Worm (Caenorhabditis elegans) whole organism, L4/young adult: ENCODE data around the gene afmd-1.
"Not testable (repeated sequence)": the region's sequence is repeated elsewhere in the genome, so short reads cannot be mapped to it uniquely, and the experiment has no call there.

Source experiments
- W03F9.2 ChIP-seq: fragments of 150-350 bp; optimal IDR thresholded peaks from 2 replicates; lab custom pipeline; 2014; ENCODE audit warnings: missing biosample characterization, missing genetic modification characterization
- dao-5 ChIP-seq: sonication (generic microtip); optimal IDR thresholded peaks from 2 replicates; lab custom pipeline; 2016; ENCODE audit warnings: missing genotype, missing genetic modification characterization, moderate library complexity, missing compliant biosample characterization
- him-1 ChIP-seq: sonication (generic microtip); optimal IDR thresholded peaks from 2 replicates; lab custom pipeline; 2016; ENCODE audit warnings: missing genotype, missing genetic modification reagents, missing genetic modification characterization, missing compliant biosample characterization

afmd-1 gene

DNA sequence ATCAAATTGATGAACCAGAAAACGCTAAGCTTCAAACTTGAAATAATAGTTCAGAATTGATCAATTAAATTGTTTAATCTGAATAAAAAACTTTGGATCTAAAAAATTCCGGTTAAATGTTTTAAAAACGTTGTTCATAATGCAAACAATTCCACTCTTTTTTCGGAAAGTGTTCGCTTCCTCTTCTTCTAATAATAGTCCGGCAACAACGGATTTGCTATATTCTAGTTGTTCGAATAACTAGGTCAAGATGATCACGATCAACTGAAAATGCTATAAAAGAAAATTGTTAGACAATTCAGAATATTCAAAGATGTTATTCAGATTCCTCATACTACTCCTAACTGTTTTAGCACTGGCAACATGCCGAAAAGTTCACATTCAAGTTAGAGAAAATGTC, 13.1 kb upstream of the afmd-1 start, which contains the start of gene D2024.4:
Gene D2024.4 (plus strand): TSS at position 301 of the 400 bp plus-strand sequence.
- TF ChIP-seq W03F9.2 (tag; lab: Kevin White, UChicago): no peak
- no peak for TF ChIP-seq dao-5 (tag; lab: Kevin White, UChicago)
- TF ChIP-seq him-1: no peak

DNA sequence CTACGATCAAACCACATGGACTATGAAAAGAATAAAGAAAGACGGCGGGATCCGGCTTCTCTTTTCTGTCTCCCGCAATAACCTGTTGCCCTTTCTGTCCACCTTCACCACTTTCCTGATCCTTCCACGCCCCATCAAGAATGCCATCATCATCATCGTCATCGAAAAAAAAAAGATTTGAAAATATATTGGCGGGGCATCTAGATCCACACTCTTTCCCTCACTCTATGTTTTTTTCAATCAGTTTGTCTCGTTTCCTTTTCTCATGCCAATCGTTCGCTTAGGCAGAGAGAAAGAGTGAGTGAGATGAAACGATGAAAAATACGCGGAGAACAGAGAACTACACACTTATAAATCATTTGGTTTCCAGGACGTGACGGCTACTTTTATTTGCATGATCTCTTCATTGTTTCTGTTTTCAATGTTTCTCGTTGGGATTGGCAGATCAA, 10.4 kb upstream of the afmd-1 start:
- TF ChIP-seq him-1 (no peak), W03F9.2 (tag; lab: Kevin White, UChicago) (no peak), dao-5 (tag; lab: Kevin White, UChicago) (no peak)

DNA sequence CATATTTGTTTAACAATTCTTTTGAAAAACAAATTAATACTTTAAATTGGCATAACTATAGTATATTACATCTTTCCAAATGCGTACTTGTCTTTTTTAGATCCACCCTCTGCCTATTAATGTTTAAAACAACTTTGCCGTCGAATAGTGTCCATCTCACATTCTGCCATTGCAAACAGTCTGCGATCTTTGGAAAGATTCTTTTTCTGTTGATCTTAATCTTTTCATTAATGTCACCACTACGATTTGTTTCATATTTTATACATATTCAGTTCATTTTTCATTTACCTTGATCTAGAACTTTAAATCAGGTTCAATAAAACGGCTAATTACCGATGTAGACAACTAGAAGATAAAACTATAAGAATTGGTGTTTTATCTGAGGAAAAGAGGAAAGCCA, 9.4 kb upstream of the afmd-1 start:
- no peak for TF ChIP-seq W03F9.2 (tag; lab: Kevin White, UChicago)
- no peak for TF ChIP-seq dao-5 (tag; lab: Kevin White, UChicago)
- TF ChIP-seq him-1: no peak

DNA sequence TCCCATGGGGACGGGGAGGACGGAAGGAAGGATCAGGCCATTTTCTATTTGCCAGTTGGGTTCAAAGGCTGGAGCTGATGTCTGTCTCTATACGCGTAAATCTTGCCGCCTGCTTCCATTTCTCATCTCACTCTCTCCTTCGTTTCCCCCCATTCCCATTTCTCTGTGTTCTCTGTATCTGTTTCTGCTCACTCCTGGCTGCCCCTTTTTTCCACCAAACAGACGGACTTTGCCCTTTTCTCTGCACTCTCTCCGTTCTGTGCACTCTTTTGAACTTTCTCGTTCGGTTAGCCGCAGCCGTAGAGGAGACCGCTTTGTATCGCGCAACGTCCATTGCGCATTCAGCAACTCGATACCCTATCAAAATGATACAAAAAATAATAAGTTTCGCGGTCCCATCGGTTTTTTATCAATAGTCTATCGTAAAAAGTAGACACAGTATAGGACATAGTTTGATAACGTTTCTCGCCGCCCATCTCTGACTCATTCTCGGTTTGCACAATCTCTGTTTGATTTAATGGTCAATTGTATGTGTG, 8.6 kb upstream of the afmd-1 start:
- TF ChIP-seq W03F9.2 (tag; lab: Kevin White, UChicago) (no peak), dao-5 (tag; lab: Kevin White, UChicago) (no peak), him-1 (no peak)

DNA sequence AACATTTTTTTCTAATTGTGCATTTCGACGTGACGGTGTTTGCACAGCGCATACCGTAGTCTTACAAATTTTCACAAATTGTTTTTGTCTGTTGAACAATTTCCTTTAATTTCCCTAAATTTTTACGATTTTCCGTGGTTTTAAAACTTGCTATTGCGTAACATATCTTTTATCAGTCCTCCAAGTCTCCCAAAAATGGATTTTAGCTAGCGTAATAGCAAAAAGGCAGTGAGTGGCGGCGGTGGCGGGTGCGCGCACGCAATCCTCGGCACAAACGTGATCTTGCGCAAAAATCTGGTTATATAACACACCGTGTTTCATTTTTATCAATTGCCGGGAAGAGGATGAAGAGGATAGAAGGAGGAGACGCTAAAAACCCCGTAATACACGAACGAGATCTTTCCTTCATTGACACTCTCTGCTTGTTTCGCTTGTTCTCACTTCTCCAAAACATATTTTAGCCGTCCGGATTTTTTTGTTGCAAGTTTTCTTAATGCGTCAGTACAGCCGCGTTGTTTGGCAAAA, 7.7 kb upstream of the afmd-1 start:
- no peak for TF ChIP-seq dao-5 (tag; lab: Kevin White, UChicago)
- no peak for TF ChIP-seq W03F9.2 (tag; lab: Kevin White, UChicago)

DNA sequence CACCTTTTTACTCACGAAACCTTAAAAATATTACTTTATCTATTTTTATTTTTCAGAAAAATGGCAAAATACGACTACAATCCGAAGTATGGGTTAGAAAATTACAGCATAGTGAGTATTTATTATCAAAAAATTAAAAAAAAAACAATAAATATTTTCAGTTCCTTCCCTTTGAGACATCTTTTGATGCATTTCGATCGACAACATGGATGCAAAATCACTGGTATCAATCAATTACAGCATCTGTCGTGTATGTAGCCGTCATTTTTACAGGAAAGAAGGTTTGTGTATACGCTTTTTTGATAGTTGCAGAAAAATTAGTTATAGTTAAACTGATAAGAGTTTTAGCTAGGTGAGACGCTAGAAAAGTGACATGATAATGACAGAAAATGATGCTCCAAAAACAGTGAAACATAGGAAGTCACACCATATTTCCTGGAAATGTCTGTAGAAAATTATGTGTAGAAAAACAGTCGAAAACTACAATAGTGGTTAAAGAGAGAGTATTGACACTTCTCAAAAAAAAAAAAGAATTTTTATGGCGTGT, 6.3 kb upstream of the afmd-1 start, which contains the start of gene elo-3:
Gene elo-3 (plus strand): TSS at position 51 of the 547 bp plus-strand sequence.
- TF ChIP-seq dao-5 (tag; lab: Kevin White, UChicago) (no peak), W03F9.2 (tag; lab: Kevin White, UChicago) (no peak), him-1 (no peak)

DNA sequence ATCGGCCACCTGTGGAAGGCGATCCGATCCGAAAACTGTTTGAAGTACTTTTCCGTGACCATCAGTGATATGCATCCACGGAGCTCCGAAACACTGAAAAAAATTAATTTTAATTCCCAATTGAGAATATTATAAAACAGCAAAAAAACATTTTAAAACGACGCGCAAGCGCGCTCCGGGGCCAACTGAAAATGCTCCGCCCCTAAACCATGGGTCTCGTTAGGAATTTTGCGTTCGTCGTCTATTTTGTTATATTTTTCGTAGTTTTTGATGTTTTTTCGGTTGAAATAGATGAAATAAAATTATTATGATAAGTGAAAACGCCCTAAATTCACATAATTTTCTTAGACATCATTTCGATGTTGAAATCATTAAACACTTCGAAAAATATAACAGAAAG, 3.5 kb upstream of the afmd-1 start:
- no peak for TF ChIP-seq him-1
- TF ChIP-seq W03F9.2 (tag; lab: Kevin White, UChicago): no peak
- no peak for TF ChIP-seq dao-5 (tag; lab: Kevin White, UChicago)

DNA sequence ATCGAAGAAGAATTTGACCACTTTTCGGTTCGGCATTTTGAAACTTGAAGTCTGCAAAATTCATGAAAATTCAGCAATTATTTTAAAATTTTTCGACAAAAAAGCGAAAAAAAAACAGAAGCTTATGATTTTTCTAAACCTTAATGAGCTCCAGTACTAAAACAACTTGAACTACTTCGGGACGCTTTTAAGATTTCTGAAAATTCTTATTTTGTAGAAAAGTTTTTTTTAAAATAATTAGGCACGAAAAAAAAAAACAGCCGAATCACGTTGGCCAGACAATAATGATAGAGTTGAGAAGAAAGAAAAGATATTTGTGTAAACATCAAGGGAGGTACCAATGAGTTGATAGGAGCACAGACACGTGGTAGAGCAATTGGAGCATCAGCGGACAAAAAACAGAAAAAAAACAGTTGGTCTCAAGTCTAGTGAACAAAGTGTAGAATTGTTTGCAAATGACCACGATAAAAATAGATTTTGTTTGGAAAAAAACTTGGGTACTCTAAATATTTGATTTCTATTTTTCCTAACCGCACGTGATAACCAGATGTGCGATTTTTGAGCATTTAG, 1.7 kb upstream of the afmd-1 start, which contains the start of gene gstk-2:
Gene gstk-2 (minus strand): TSS at position 51 of the 570 bp plus-strand sequence.
- TF ChIP-seq him-1 (no peak), dao-5 (tag; lab: Kevin White, UChicago) (no peak), W03F9.2 (tag; lab: Kevin White, UChicago) (no peak)

DNA sequence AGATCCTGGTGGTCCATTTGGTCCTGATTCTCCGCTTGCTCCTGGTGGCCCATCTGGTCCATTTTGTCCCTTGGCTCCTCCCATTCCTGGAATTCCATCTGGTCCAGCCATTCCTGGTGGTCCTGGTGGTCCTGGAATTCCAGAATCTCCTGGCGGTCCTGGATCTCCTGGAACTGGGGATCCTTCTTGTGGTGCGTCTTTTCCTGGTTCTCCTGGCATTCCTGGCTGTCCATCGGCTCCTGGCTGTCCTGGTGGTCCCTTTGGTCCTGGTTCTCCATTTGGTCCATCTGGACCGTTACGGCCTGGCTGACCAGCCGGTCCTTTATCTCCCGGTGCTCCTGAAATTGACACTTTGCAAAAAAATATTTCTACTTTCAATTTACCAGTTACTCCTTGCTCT, 1.6 kb downstream of the afmd-1 start:
- TF ChIP-seq him-1 (no peak), W03F9.2 (tag; lab: Kevin White, UChicago) (no peak)

DNA sequence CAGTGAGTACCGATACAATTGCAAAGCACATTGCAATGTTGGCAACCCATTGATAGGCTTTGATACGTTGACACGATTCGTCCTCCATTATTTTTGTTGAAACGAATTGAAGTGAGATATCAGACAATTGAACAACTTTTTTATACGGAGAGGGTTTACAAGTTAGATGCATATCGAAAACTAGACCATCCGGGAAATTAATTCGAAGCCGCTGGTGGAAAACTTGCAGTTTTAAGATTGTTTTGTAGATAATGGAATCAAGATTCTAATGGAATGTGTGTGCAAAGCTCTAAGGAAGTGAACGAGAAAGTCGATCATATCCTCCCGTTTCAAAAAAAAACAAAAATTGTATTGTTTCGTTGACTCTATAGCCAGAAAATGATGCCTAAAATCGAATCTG, 2.5 kb downstream of the afmd-1 start, which contains the start of gene col-114:
Gene col-114 (minus strand): TSS at position 101 of the 400 bp plus-strand sequence.
- TF ChIP-seq W03F9.2 (tag; lab: Kevin White, UChicago): no peak
- no peak for TF ChIP-seq dao-5 (tag; lab: Kevin White, UChicago)
- TF ChIP-seq him-1: no peak

DNA sequence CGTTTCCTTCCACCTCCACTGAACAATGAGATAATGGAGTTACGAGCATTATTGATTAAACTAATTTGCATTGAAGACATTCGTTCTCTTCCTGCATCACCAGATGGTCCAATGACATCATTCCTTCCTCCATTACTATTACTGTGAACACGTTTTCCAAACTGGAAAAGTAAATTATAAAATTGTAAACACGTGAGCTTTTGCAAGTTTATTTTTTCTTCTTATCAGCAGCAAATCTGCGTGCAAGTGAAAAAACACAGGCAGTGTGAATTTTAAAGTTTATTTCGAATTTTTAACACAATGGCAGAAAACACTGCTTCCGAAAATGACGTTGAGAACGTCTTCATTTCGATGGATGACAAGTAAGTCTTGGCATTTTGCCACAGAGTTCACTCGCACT, 3.2 kb downstream of the afmd-1 start, which contains the start of gene D2024.1:
Gene D2024.1 (plus strand): TSS at position 301 of the 400 bp plus-strand sequence.
- not testable (repeated sequence) for TF ChIP-seq W03F9.2 (tag; lab: Kevin White, UChicago); dao-5 (tag; lab: Kevin White, UChicago); him-1

DNA sequence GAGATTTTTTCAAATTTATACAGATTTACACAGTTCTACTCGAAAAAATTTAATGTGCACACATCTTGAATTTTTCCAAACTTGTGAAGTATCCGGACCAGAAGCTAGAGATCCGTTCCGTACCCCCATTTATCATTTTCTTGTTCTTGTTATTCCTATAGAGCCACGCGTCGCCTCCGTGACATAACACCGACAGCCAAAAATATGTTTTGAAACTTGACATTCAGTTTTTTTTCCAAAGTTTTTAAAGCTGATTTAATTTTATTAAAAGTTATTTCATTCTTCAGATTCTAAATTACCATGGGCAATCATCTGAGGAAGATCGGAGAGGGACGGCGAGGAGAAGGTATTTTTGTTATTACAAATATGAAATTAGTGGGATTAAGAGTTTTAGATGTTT, 6.1 kb downstream of the afmd-1 start, which contains the start of gene D2024.18:
Gene D2024.18 (plus strand): TSS at position 301 of the 400 bp plus-strand sequence.
- TF ChIP-seq him-1 (no peak), dao-5 (tag; lab: Kevin White, UChicago) (no peak), W03F9.2 (tag; lab: Kevin White, UChicago) (no peak)

DNA sequence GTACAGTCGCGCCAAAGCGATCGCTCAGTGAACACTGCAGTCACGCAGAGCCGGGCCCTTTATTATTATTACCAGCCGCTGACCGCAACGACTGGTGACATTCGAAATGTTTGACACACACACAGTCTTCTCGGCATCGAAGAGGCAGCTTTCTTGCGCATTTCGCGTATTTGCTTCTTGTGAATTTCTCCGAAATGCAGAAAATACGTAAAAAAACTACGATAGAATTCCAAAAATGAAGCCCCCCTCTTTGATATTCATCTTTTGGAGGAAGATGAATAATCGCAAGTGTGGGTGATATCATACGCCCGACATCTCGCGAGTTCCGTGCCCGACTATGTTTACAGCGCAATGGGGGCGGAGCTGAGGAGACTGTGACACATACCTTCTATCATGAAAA, 9.2 kb downstream of the afmd-1 start:
- TF ChIP-seq him-1 (no peak), dao-5 (tag; lab: Kevin White, UChicago) (no peak), W03F9.2 (tag; lab: Kevin White, UChicago) (no peak)

DNA sequence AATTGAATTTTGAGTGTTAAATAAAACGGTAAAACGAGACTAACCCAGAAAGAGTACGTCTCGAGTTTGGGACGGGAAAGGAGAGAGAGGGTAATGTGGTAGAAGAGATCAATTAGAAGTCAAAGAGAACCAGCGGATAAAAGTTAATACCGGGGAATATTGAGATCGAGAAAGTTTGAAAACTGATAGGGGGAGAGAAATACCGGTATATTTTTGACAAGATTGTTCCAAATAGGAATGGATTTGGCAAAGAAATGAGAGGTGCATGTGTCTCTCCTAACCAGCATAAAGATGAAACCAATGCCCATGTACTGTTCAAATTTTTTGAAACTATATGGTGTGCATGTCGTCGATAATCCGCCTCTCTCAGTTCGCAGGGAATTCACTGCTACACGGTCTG, 10.7 kb downstream of the afmd-1 start, which contains the start of gene C06E4.5:
Gene C06E4.5 (plus strand): TSS at position 301 of the 400 bp plus-strand sequence.
- TF ChIP-seq W03F9.2 (tag; lab: Kevin White, UChicago); him-1; dao-5 (tag; lab: Kevin White, UChicago): not testable (repeated sequence)
